Fruit fly (Drosophila melanogaster): ENCODE measurements around the gene CG3306.
A peak's percentile ranks its signal among the peaks of the same experiment; 100 is the strongest.

CG3306 gene

DNA sequence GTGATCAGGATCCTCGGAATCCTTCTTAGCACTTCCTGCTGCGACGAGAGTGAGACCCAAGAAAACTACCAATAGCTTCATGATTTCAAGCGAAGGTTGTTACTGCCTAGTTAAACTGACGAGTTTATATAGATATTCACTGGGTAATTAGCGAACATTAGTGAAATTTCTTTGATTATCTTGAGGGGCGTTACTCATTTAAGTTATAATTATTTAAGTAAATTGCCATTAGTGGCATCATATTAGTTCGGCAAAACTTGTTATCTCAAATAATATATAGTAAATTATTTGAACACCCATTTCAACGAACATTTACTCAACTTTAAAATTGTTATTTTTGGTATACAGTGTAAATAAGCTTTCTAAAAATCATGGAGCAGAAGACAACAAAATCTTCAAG, at the start of gene CG3306, which contains the start of gene CG3088:
TSS of gene CG3306 (plus strand) at position 299 of the 400 bp plus-strand sequence.
TSS of gene CG3088 (minus strand) at position 101 of the 400 bp plus-strand sequence.
- TF ChIP-seq CG17801 (GFP tag; optimal IDR thresholded peaks at IDR 0.05; ENCODE audit: partially characterized antibody): no peak

DNA sequence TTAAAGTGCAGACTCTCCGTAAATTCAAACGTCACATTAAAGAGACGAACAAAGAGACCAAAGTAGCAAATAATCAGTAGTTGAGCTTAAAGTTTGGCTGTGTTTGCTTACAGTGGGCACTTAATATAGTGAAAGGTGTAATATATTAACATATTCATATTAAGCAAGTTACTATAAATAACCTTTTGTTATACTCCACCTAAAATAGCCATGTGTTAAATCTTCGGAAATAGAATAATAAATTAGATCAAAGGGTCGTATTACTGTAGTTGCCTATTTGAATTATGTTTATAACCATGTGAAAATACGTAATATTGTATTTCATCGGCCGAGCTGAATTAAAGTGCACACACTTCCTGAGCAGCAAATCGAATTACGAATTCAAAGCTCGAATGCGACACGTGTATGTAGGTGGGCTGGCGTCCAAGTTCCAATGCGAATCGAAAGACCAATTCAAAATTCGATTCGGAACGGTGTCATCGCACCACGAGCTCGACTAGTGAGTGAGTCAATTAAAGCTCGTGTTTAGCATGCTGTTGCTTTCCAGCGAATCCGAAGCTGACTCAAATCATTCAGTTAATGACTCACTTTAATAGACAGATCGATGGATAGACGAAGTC, 49.0 kb upstream of the CG3306 start:
- peak; percentile 24 for TF ChIP-seq CG17801 (GFP tag; optimal IDR thresholded peaks at IDR 0.05; ENCODE audit: partially characterized antibody)

DNA sequence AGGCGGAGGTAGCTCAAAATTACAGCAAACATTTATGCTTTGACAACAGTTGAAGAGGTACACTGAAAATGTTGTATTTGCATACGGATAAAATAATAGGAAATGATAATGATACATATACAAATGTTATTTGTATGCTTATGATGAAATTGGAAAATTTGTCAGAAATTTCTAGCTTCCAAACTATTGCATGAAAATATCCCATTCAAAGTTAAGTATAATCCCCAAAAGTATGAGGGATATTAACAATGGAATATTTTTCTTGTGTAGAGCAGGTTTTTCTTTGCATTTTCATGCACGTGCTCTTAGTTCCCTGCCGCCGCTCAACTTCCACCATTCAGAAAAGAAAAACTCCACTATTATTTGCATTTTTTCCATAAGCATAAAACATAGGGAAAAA, 46.3 kb upstream of the CG3306 start:
- TF ChIP-seq CG17801 (GFP tag; optimal IDR thresholded peaks at IDR 0.05; ENCODE audit: partially characterized antibody): no peak

DNA sequence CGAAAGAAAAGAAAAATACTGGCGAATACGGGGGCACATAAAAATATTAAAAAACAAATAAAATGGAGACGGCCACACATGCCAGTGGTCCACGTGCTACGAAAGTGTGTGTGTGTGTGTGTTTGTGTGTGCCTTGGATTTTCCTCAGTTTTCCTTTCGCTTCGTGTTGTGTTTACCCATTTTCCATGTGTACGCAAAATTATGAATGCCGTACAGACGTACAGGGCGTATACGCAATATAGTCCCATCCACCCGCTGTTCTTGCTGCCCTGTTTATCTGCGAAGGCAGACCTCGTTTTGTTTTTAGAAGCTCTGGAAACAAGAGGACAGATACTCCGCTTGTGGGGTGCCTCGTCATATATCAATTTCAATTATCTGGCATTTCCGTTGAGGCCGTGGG, 44.7 kb upstream of the CG3306 start:
- no peak for TF ChIP-seq CG17801 (GFP tag; optimal IDR thresholded peaks at IDR 0.05; ENCODE audit: partially characterized antibody)

DNA sequence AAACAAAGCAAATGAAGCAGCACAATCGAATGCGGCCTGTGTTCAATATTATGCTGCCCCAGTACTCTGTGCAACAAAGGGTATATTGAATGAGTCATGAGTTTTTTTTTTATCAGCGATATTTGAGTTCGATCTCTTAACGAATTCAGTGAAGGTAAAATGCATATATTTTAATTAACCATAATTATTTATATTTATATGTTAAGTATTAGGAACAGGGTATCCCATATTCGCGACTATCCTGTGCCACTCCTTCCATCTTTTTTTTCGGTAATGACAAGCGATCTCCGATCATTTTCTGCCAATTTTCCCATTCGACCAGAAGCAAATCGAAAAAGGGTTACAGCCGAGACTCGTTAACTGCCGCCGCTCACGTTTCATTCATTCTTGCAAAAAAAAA, 42.3 kb upstream of the CG3306 start:
- TF ChIP-seq CG17801 (GFP tag; optimal IDR thresholded peaks at IDR 0.05; ENCODE audit: partially characterized antibody): no peak

DNA sequence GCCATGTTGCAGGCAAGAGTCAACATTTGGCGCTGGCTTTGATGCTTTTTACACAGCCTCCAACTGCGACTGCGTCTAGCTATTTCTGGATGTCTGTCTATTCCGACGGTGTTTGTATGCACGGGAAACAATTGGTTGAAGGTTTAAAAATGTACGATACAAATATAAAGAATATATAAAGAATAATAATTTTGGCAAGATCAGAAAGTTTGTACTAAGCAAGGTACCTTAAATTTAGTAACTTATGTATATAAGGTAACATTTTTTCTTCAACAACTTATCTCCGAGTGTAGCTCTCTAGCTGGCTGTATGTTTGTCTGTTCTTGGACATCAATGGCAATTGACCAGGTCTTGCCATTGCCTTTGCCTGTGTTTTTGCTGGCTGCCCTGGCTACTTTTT, 34.5 kb upstream of the CG3306 start:
- no peak for TF ChIP-seq CG17801 (GFP tag; optimal IDR thresholded peaks at IDR 0.05; ENCODE audit: partially characterized antibody)

DNA sequence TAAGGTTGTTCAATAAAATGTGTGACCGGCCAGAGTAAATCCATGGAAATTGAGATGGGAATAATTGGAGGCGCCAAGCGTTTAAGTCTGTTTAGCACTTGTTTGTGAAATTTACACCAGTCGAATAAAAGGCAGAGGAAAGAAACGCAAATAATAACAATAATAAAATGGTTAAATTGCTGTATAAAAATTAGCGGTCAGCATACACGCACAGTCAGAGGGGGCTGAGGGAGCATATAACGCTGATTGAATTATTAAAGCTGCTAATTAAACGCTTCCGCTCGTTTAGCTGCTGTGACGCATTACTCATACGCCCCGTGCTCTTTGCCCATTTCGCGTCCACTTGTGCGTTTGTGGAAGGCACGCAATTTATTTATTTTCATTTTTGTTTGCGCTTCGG, 33.6 kb upstream of the CG3306 start:
- no peak for TF ChIP-seq CG17801 (GFP tag; optimal IDR thresholded peaks at IDR 0.05; ENCODE audit: partially characterized antibody)

DNA sequence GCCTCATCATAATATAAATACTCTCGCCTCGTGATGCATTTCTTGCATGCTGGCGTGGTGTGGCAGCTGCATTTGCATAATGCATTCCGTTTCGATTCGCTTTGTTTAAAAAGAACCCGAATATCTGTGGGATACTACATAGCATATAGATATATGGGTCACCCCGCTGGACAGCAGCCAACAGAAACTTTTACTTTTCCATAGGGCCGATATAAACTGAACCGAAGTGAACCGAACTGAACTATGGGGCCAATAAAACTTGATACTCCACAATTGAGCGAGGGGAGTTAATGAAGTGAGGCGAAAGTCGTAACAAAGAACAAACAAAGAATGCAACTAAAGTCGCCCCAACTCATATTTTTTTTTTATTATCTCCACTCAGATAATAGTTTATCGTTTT, 32.1 kb upstream of the CG3306 start:
- no peak for TF ChIP-seq CG17801 (GFP tag; optimal IDR thresholded peaks at IDR 0.05; ENCODE audit: partially characterized antibody)

DNA sequence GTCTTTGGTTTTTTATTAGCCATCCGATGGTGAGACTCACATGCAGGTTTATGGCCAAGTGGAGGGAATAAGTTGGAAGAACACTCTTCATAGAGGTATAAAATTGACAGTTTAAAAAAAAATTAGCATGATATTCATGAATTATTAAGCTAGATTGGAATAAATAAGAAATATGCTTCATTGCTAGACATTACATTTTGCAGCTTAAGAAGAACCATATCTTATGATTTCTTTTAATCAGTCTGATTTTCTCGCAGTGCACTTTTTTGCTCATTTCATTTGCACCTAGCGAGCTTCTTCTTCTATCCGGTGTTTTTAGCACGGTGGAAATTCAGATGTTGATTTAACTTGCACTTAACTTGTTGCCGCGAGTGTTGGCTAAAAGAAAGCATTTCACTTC, 31.5 kb upstream of the CG3306 start:
- no peak for TF ChIP-seq CG17801 (GFP tag; optimal IDR thresholded peaks at IDR 0.05; ENCODE audit: partially characterized antibody)

DNA sequence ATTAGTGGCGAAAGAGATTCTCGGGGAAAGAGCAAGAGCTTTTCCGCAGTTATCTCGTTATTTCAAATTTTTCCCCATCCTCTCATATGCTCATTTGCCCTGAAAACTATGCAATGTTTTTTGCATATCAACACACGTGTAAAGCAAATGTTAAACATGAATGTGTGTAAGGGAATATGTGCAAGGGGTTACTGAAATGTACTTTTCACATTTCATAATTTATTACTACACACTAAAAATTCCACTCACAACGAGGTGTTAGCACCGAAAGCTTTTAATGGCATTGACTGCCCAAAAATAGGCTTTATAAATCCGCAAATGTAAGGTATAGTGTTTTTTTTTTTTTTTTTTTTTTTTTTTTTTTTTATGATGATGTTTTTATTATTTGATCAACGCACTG, 29.7 kb upstream of the CG3306 start:
- no peak for TF ChIP-seq CG17801 (GFP tag; optimal IDR thresholded peaks at IDR 0.05; ENCODE audit: partially characterized antibody)

DNA sequence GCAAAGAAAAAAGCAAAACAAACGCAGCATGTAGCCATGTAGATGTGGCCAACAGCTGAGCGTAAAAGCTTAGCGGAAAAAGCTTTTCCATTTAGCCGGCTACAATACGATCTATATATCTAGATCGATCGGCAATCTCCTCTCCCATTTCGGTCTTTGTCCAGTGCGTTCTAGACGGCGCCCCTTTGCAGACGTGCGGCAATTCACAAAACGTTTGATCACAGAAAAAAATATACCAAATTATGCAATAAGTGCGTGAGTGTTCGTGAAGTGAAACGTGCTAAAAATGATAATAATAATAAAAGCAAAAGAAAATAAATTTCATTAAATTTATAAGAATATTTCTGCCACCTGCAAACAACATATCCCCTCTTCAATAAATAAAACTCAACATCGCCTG, 17.9 kb upstream of the CG3306 start:
- TF ChIP-seq CG17801 (GFP tag; optimal IDR thresholded peaks at IDR 0.05; ENCODE audit: partially characterized antibody): no peak

DNA sequence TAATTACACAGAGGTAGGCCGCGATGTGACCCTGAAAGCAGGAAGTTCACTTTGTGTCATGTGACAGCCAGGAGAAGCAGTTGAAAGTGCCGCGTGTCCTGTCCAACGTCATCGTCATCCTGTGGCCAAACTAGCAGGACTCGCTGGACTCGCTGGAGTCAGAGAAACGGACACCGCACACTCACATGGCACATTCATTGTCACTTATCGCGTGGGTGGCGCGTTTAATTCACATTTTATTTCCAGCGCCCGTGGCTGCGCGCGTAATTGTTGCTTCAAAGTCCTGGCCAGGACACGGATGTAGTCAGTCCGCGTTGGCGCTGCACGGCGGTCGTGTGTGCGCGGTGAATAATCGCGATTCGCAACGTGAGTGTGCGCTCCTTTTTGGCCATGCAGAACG, 3.9 kb upstream of the CG3306 start, which contains the start of gene Tmc:
TSS of gene Tmc (plus strand) at position 301 of the 400 bp plus-strand sequence.
- TF ChIP-seq CG17801 (GFP tag; optimal IDR thresholded peaks at IDR 0.05; ENCODE audit: partially characterized antibody): no peak

DNA sequence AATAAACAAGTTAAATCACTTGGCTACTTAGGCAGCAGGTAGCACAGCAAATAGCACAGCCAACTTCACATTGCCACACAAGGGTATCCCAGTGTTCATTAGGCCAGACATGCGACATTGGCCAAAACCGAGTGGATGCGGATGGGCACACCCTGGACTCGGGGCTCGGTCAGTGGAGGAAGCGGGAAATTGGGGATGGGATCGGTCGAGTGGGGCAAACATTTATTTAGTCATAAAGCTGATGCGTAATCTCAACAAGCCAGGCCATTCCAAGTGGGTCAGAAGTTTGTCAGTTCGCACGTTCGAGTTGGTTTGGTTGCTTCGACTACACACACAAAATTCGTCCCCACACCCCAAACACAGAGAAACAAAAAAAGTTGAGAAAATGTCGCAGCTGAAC, 2.6 kb upstream of the CG3306 start, which contains the start of gene CG3222:
TSS of gene CG3222 (plus strand) at position 301 of the 400 bp plus-strand sequence.
- TF ChIP-seq CG17801 (GFP tag; optimal IDR thresholded peaks at IDR 0.05; ENCODE audit: partially characterized antibody): no peak

DNA sequence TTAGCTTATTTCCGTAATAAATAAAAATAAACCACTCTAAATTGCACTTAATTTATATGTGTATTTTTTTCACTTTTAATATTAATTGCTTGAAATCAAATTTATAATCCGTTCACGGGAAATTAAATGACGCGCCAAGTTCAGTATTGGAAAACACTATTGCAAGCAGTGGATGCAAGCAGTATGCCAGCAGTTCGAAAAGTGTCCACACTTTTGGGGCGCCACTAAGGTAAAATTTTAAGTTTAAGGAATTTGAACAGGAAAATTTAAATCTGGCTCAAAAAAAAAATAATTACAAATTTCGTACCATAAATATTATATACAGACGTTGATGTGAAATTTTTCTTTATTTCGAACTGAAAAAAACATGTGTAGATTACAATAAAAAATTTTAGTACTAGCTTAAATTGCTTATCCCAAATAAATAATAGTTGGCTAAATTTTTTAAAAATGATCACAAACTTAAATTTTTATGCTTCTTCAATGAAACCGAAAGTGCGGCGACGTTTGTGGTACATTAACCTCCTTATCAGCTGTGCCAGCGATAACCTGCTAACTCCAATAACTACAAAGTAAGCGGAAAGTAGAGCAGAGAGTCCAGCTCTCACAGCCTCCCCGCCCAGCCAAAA, 12.8 kb downstream of the CG3306 start:
- no peak for TF ChIP-seq CG17801 (GFP tag; optimal IDR thresholded peaks at IDR 0.05; ENCODE audit: partially characterized antibody)

DNA sequence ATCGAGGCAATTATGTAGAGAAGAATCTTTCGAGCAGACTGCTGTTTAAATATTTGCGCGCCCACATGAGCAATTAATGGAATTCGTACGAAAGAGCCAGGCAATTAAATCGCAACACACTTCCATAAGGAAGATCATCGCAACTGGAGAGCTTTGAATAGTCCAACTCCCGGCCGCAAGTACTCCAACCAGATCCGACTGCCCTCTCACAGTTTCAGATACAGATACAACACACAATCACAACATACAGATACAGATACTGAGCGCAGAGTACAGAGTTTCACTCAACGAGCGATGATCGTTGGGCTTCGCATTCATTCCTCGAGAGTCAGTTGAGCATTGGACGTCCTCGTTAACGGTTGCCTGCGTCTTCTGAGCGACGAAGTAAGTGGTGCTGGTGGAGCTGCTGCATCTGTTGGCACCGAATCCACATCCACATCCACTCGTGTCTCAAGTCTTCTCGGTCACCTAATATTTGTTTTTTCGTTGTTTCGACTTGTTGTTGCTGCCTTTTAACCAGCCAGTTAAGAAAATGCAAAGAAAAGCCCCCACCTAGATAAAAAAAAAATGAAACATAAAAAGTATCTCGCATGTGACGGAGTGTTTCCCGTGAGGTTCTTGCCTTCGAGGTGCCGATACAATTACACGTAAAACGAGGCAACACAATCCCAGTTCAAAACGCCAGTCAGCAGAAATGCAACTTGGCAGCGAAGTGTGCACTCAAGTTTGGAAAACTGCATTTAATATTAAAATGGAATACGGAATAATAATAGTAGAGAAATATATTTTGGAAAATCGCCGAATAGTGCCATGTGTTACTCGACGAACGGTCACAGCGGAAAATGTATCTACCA, 13.5 kb downstream of the CG3306 start, which contains the start of gene LanB2:
TSS of gene LanB2 (plus strand) at position 326 of the 854 bp plus-strand sequence.
- TF ChIP-seq CG17801 (GFP tag; optimal IDR thresholded peaks at IDR 0.05; ENCODE audit: partially characterized antibody): no peak
